Fruit fly (Drosophila melanogaster) whole organism, prepupa: ENCODE results near the gene eIF3l.
A peak's percentile ranks its signal among the peaks of the same experiment; 100 is the strongest.

Experiments
- CG10669 ChIP-seq: fragments of 200-800 bp; sonication (Bioruptor generic); optimal IDR thresholded peaks from 3 replicates; lab custom pipeline; 2018; ENCODE audit warnings: missing biosample characterization, mild to moderate bottlenecking, missing genetic modification characterization, moderate library complexity
- CG6276 ChIP-seq: fragments of 200-800 bp; sonication (Bioruptor generic); optimal IDR thresholded peaks from 2 replicates; lab custom pipeline; 2017; ENCODE audit warnings: missing biosample characterization, mild to moderate bottlenecking, missing genetic modification characterization
- CG6792 ChIP-seq: fragments of 200-800 bp; sonication (Bioruptor generic); optimal IDR thresholded peaks from 3 replicates; lab custom pipeline; 2016; ENCODE audit warnings: missing biosample characterization, missing genetic modification characterization
- CG8119 ChIP-seq: fragments of 200-800 bp; sonication (Bioruptor generic); IDR thresholded peaks from 3 replicates; pipeline ENCODE4 v1.3.6; 2022; ENCODE audit warnings: missing biosample characterization, missing genetic modification characterization
- Gug ChIP-seq: fragments of 200-800 bp; sonication (Bioruptor generic); IDR thresholded peaks from 2 replicates; pipeline ENCODE4 v1.3.6; 2022; ENCODE audit warnings: missing biosample characterization, missing genetic modification characterization
- OdsH ChIP-seq: fragments of 200-800 bp; sonication (Bioruptor generic); optimal IDR thresholded peaks from 3 replicates; lab custom pipeline; 2016; ENCODE audit warnings: missing biosample characterization, missing genetic modification characterization
- fd59A ChIP-seq: fragments of 200-800 bp; sonication (Bioruptor generic); optimal IDR thresholded peaks from 2 replicates; lab custom pipeline; 2017; ENCODE audit warnings: missing biosample characterization, mild to moderate bottlenecking, missing genetic modification characterization, missing genetic modification reagents
- ss ChIP-seq, 2 experiments: fragments of 200-800 bp; sonication (Bioruptor generic); optimal IDR thresholded peaks; 2 replicates in 1 of 2; 3 replicates in 1 of 2; lab custom pipeline; 2017 to 2018; ENCODE audit warnings: mild to moderate bottlenecking in 2 of 2, missing biosample characterization in 2 of 2, missing genetic modification characterization in 2 of 2, moderate library complexity in 1 of 2

DNA sequence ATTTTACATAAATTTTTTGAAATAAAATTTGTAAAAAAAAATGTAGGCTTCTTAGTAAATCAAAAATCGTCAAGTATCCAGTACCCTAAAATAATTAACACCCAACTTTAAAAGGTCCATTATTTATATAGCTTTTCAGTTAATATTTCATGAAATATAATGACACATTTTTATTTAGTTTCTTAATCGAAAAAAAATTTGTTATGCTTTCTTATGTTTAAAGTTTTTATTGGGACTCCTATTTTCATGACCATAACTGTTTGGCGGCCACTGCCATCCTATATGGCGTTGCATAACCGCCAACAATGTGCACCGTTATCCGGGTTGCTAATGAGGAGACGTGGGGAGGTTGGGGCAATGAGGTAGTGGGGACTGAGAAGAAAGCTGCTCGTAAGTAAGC lies 37.4 kb downstream of the eIF3l start:
- TF ChIP-seq CG6276 (GFP tag; lab: Kevin White, UChicago) (no peak), CG10669 (GFP tag; lab: Kevin White, UChicago) (peak; percentile 3), ss (GFP tag; optimal IDR thresholded peaks at IDR 0.05; lab: Kevin White, UChicago) (no peak), CG6792 (GFP tag; lab: Kevin White, UChicago) (no peak), OdsH (GFP tag; lab: Kevin White, UChicago) (no peak), Gug (peak; percentile 29; the same call in 1 of the 2 replicates), fd59A (GFP tag; lab: Kevin White, UChicago) (no peak), CG8119 (peak; percentile 68)
